Fruit fly (Drosophila melanogaster) whole organism, embryonic: Measurements from ENCODE around the gene Son.
A peak's percentile ranks its signal among the peaks of the same experiment; 100 is the strongest.

Experiments
- BEAF-32 ChIP-seq: fragments of 200-800 bp; sonication (Bioruptor generic); optimal IDR thresholded peaks from 3 replicates; lab custom pipeline; 2017; ENCODE audit warnings: missing biosample characterization, missing genetic modification characterization, mild to moderate bottlenecking, moderate library complexity, missing genetic modification reagents
- BtbVII ChIP-seq: fragments of 200-800 bp; sonication (Bioruptor generic); optimal IDR thresholded peaks from 3 replicates; lab custom pipeline; 2017; ENCODE audit warnings: missing biosample characterization, mild to moderate bottlenecking, missing genetic modification characterization
- CG10654 ChIP-seq: fragments of 200-800 bp; sonication (Bioruptor generic); optimal IDR thresholded peaks from 2 replicates; lab custom pipeline; 2016; ENCODE audit warnings: missing biosample characterization, missing genetic modification characterization
- CG11456 ChIP-seq: fragments of 200-800 bp; sonication (Bioruptor generic); IDR thresholded peaks from 3 replicates; pipeline ENCODE4 v1.3.6; 2022; ENCODE audit warnings: missing biosample characterization, missing genetic modification characterization
- CG12219 ChIP-seq: fragments of 200-800 bp; sonication (Bioruptor generic); optimal IDR thresholded peaks from 3 replicates; lab custom pipeline; 2018; ENCODE audit warnings: missing biosample characterization, mild to moderate bottlenecking, missing genetic modification characterization
- CG1233 ChIP-seq: fragments of 200-800 bp; sonication (Bioruptor generic); optimal IDR thresholded peaks from 4 replicates; lab custom pipeline; 2018; ENCODE audit warnings: missing biosample characterization, mild to moderate bottlenecking, missing genetic modification characterization
- CG14860 ChIP-seq: fragments of 200-800 bp; sonication (Bioruptor generic); IDR thresholded peaks from 3 replicates; pipeline ENCODE4 v1.3.6; 2022; ENCODE audit warnings: missing biosample characterization, missing genetic modification characterization; ENCODE audit not compliant: partially characterized antibody
- CG14965 ChIP-seq: fragments of 200-800 bp; sonication (Bioruptor generic); optimal IDR thresholded peaks from 2 replicates; lab custom pipeline; 2016; ENCODE audit warnings: missing biosample characterization, missing genetic modification characterization, borderline replicate concordance
- CG16779 ChIP-seq: fragments of 200-800 bp; sonication (Bioruptor generic); IDR thresholded peaks from 2 replicates; pipeline ENCODE4 v1.3.6; 2022; ENCODE audit warnings: missing biosample characterization, missing genetic modification characterization
- CG30431 ChIP-seq: fragments of 200-800 bp; sonication (Bioruptor generic); optimal IDR thresholded peaks from 2 replicates; lab custom pipeline; 2017; ENCODE audit warnings: missing biosample characterization, missing genetic modification characterization
- CG31388 ChIP-seq: fragments of 200-800 bp; sonication (Bioruptor generic); optimal IDR thresholded peaks from 2 replicates; lab custom pipeline; 2016; ENCODE audit warnings: missing biosample characterization, missing genetic modification characterization
- CG34422 ChIP-seq: fragments of 200-800 bp; sonication (Bioruptor generic); IDR thresholded peaks from 3 replicates; pipeline ENCODE4 v1.3.6; 2022; ENCODE audit warnings: missing biosample characterization, missing genetic modification characterization
- CG6254 ChIP-seq: fragments of 200-800 bp; sonication (Bioruptor generic); optimal IDR thresholded peaks from 3 replicates; lab custom pipeline; 2017; ENCODE audit warnings: mild to moderate bottlenecking, missing biosample characterization, missing genetic modification reagents, missing genetic modification characterization
- CG6765 ChIP-seq: fragments of 200-800 bp; sonication (Bioruptor generic); optimal IDR thresholded peaks from 3 replicates; lab custom pipeline; 2017; ENCODE audit warnings: missing biosample characterization, mild to moderate bottlenecking, missing genetic modification characterization
- CG9437 ChIP-seq: fragments of 200-800 bp; sonication (Bioruptor generic); optimal IDR thresholded peaks from 2 replicates; lab custom pipeline; 2018; ENCODE audit warnings: missing biosample characterization, mild to moderate bottlenecking, missing genetic modification characterization
- CHES-1-like ChIP-seq: fragments of 200-800 bp; sonication (Bioruptor generic); optimal IDR thresholded peaks from 2 replicates; lab custom pipeline; 2016; ENCODE audit warnings: missing biosample characterization, missing genetic modification characterization
- Camta ChIP-seq: fragments of 200-800 bp; sonication (Bioruptor generic); optimal IDR thresholded peaks from 2 replicates; lab custom pipeline; 2016; ENCODE audit warnings: missing biosample characterization, missing genetic modification characterization
- Chrac-16 ChIP-seq: fragments of 200-800 bp; sonication (Bioruptor generic); optimal IDR thresholded peaks from 3 replicates; lab custom pipeline; 2016; ENCODE audit warnings: missing biosample characterization, missing genetic modification characterization
- Doc3 ChIP-seq: fragments of 200-800 bp; sonication (Bioruptor generic); IDR thresholded peaks from 3 replicates; pipeline ENCODE4 v1.3.6; 2022; ENCODE audit warnings: missing biosample characterization, missing genetic modification characterization; ENCODE audit not compliant: partially characterized antibody
- Fer3 ChIP-seq: fragments of 200-800 bp; sonication (Bioruptor generic); optimal IDR thresholded peaks from 2 replicates; lab custom pipeline; 2018; ENCODE audit warnings: missing biosample characterization, mild to moderate bottlenecking, missing genetic modification characterization, moderate library complexity
- H2.0 ChIP-seq: fragments of 200-800 bp; sonication (Bioruptor generic); IDR thresholded peaks from 2 replicates; pipeline ENCODE4 v1.3.6; 2022; ENCODE audit warnings: missing biosample characterization, missing genetic modification characterization
- Hr3 ChIP-seq: fragments of 200-800 bp; sonication (Bioruptor generic); optimal IDR thresholded peaks from 3 replicates; lab custom pipeline; 2016; ENCODE audit warnings: missing biosample characterization, missing genetic modification characterization
- NC2α ChIP-seq: fragments of 200-800 bp; sonication (Bioruptor generic); optimal IDR thresholded peaks from 2 replicates; lab custom pipeline; 2016; ENCODE audit warnings: missing biosample characterization, missing genetic modification characterization
- PHDP ChIP-seq: fragments of 200-800 bp; sonication (Bioruptor generic); optimal IDR thresholded peaks from 3 replicates; lab custom pipeline; 2018; ENCODE audit warnings: missing biosample characterization, mild to moderate bottlenecking, missing genetic modification characterization, moderate library complexity
- Six4 ChIP-seq: fragments of 200-800 bp; sonication (Bioruptor generic); optimal IDR thresholded peaks from 2 replicates; lab custom pipeline; 2016; ENCODE audit warnings: missing biosample characterization, missing genetic modification characterization
- Sox100B ChIP-seq: fragments of 200-800 bp; sonication (Bioruptor generic); optimal IDR thresholded peaks from 3 replicates; lab custom pipeline; 2018; ENCODE audit warnings: missing biosample characterization, mild to moderate bottlenecking, missing genetic modification characterization
- Spps ChIP-seq: fragments of 200-800 bp; sonication (Bioruptor generic); optimal IDR thresholded peaks from 2 replicates; lab custom pipeline; 2018; ENCODE audit warnings: missing biosample characterization, mild to moderate bottlenecking, missing genetic modification characterization
- Taf1 ChIP-seq: fragments of 200-800 bp; sonication (Bioruptor generic); IDR thresholded peaks from 2 replicates; pipeline ENCODE4 v1.3.6; 2022; ENCODE audit warnings: missing biosample characterization, missing genetic modification characterization
- Vsx1 ChIP-seq: fragments of 200-800 bp; sonication (Bioruptor generic); optimal IDR thresholded peaks from 2 replicates; lab custom pipeline; 2017; ENCODE audit warnings: missing biosample characterization, mild to moderate bottlenecking, missing genetic modification characterization, missing genetic modification reagents
- bcd ChIP-seq: fragments of 200-800 bp; sonication (Bioruptor generic); optimal IDR thresholded peaks from 2 replicates; lab custom pipeline; 2017; ENCODE audit warnings: missing biosample characterization, mild to moderate bottlenecking, missing genetic modification characterization
- disco-r ChIP-seq: fragments of 200-800 bp; sonication (Bioruptor generic); optimal IDR thresholded peaks from 2 replicates; lab custom pipeline; 2016; ENCODE audit warnings: missing biosample characterization, missing genetic modification characterization
- exex ChIP-seq: fragments of 200-800 bp; sonication (Bioruptor generic); optimal IDR thresholded peaks from 4 replicates; lab custom pipeline; 2018; ENCODE audit warnings: missing biosample characterization, mild to moderate bottlenecking, missing genetic modification characterization, moderate library complexity
- fru ChIP-seq: fragments of >200 bp; optimal IDR thresholded peaks from 2 replicates; lab custom pipeline; 2017
- gfzf ChIP-seq: fragments of 200-800 bp; sonication (Bioruptor generic); optimal IDR thresholded peaks from 2 replicates; lab custom pipeline; 2016; ENCODE audit warnings: missing biosample characterization, mild to moderate bottlenecking, missing genetic modification characterization, moderate library complexity
- hth ChIP-seq: fragments of >200 bp; optimal IDR thresholded peaks from 2 replicates; lab custom pipeline; 2017; ENCODE audit warnings: inconsistent platforms
- kay ChIP-seq: fragments of 200-800 bp; sonication (Bioruptor generic); optimal IDR thresholded peaks from 2 replicates; lab custom pipeline; 2016; ENCODE audit warnings: missing biosample characterization, missing genetic modification characterization
- kni ChIP-seq: fragments of 200-800 bp; sonication (Bioruptor generic); optimal IDR thresholded peaks from 3 replicates; lab custom pipeline; 2017; ENCODE audit warnings: mild to moderate bottlenecking, missing biosample characterization, missing genetic modification reagents, missing genetic modification characterization
- knrl ChIP-seq: fragments of 200-800 bp; sonication (Bioruptor generic); IDR thresholded peaks from 3 replicates; pipeline ENCODE4 v1.3.6; 2022; ENCODE audit warnings: missing biosample characterization, missing genetic modification characterization; ENCODE audit not compliant: partially characterized antibody
- luna ChIP-seq: fragments of 200-800 bp; sonication (Bioruptor generic); optimal IDR thresholded peaks from 2 replicates; lab custom pipeline; 2016; ENCODE audit warnings: missing biosample characterization, missing genetic modification characterization
- mam ChIP-seq: fragments of 200-800 bp; sonication (Bioruptor generic); optimal IDR thresholded peaks from 3 replicates; lab custom pipeline; 2016; ENCODE audit warnings: missing biosample characterization, missing genetic modification characterization
- nau ChIP-seq: fragments of 200-800 bp; sonication (Bioruptor generic); optimal IDR thresholded peaks from 3 replicates; lab custom pipeline; 2017; ENCODE audit warnings: missing biosample characterization, mild to moderate bottlenecking, missing genetic modification characterization, missing genetic modification reagents
- pita ChIP-seq: fragments of 200-800 bp; sonication (Bioruptor generic); optimal IDR thresholded peaks from 2 replicates; lab custom pipeline; 2017; ENCODE audit warnings: missing biosample characterization, mild to moderate bottlenecking, missing genetic modification characterization
- ro ChIP-seq: fragments of 200-800 bp; sonication (Bioruptor generic); IDR thresholded peaks from 2 replicates; pipeline ENCODE4 v1.3.6; 2022; ENCODE audit warnings: missing biosample characterization, missing genetic modification characterization
- sima ChIP-seq: fragments of 200-800 bp; sonication (Bioruptor generic); optimal IDR thresholded peaks from 2 replicates; lab custom pipeline; 2016; ENCODE audit warnings: missing biosample characterization, missing genetic modification characterization
- slou ChIP-seq: fragments of 200-800 bp; sonication (Bioruptor generic); optimal IDR thresholded peaks from 3 replicates; lab custom pipeline; 2016; ENCODE audit warnings: missing biosample characterization, missing genetic modification characterization
- sqz ChIP-seq: fragments of 200-800 bp; sonication (Bioruptor generic); optimal IDR thresholded peaks from 3 replicates; lab custom pipeline; 2018; ENCODE audit warnings: missing biosample characterization, mild to moderate bottlenecking, missing genetic modification characterization
- stc ChIP-seq: fragments of 200-800 bp; sonication (Bioruptor generic); IDR thresholded peaks from 2 replicates; pipeline ENCODE4 v1.3.6; 2022; ENCODE audit warnings: missing biosample characterization, missing genetic modification characterization
- tup ChIP-seq: fragments of 200-800 bp; sonication (Bioruptor generic); optimal IDR thresholded peaks from 2 replicates; lab custom pipeline; 2016; ENCODE audit warnings: missing biosample characterization, mild to moderate bottlenecking, missing genetic modification characterization, moderate library complexity
- wor ChIP-seq: fragments of 200-800 bp; sonication (Bioruptor generic); IDR thresholded peaks from 2 replicates; pipeline ENCODE4 v1.3.6; 2022; ENCODE audit warnings: missing biosample characterization, missing genetic modification characterization
- zf30C ChIP-seq: fragments of 200-800 bp; sonication (Bioruptor generic); optimal IDR thresholded peaks from 3 replicates; lab custom pipeline; 2018; ENCODE audit warnings: missing biosample characterization, mild to moderate bottlenecking, missing genetic modification characterization

Son gene

dm6 chr3R:9563240-9563992, 14.4 kb upstream of the Son start, which contains the start of the genes CG9393 and Vps45 (continued):
- TF ChIP-seq pita (GFP tag; lab: Kevin White, UChicago) (no peak), CG30431 (GFP tag; lab: Kevin White, UChicago) (no peak), BEAF-32 (peak; percentile 98), PHDP (tag; lab: Kevin White, UChicago) (peak; percentile 55), disco-r (no peak), H2.0 (GFP tag; lab: Robert Waterston, UW) (no peak), BtbVII (GFP tag; lab: Kevin White, UChicago) (no peak), Spps (tag; lab: Kevin White, UChicago) (no peak), Six4 (GFP tag; lab: Kevin White, UChicago) (peak; percentile 31), nau (GFP tag; lab: Kevin White, UChicago) (no peak), Vsx1 (no peak), stc (GFP tag; lab: Robert Waterston, UW) (0 out of 2 replicates have a peak, but pooled peaks have one; percentile 49), CG9437 (GFP tag; lab: Kevin White, UChicago) (peak; percentile 42), luna (GFP tag; lab: Kevin White, UChicago) (peak; percentile 17), NC2α (GFP tag; lab: Kevin White, UChicago) (peak; percentile 29), tup (GFP tag; lab: Kevin White, UChicago) (peak; percentile 25), CG34422 (no peak; the same call in 2 of the 3 replicates), CG1233 (GFP tag; lab: Kevin White, UChicago) (peak; percentile 15), slou (GFP tag; lab: Kevin White, UChicago) (no peak), Camta (GFP tag; lab: Kevin White, UChicago) (peak; percentile 54), gfzf (GFP tag; lab: Kevin White, UChicago) (peak; percentile 27), CG6765 (no peak), bcd (GFP tag; lab: Kevin White, UChicago) (peak; percentile 55), CHES-1-like (peak; percentile 54), knrl (GFP tag; lab: Robert Waterston, UW) (peak; percentile 95), zf30C (no peak), kni (peak; percentile 59), mam (GFP tag; lab: Kevin White, UChicago) (peak; percentile 79), kay (GFP tag; lab: Kevin White, UChicago) (peak; percentile 20), CG31388 (GFP tag; lab: Kevin White, UChicago) (peak; percentile 13), wor (no peak), Taf1 (GFP tag; lab: Robert Waterston, UW) (no peak), CG16779 (GFP tag; lab: Robert Waterston, UW) (no peak), CG14965 (GFP tag; lab: Kevin White, UChicago) (no peak), CG6254 (no peak), Hr3 (peak; percentile 69), Doc3 (peak; percentile 90), CG10654 (GFP tag; lab: Kevin White, UChicago) (peak; percentile 59), exex (tag; lab: Kevin White, UChicago) (peak; percentile 46), CG11456 (GFP tag; lab: Robert Waterston, UW) (no peak), CG14860 (GFP tag; lab: Robert Waterston, UW) (peak; percentile 91), Fer3 (tag; lab: Kevin White, UChicago) (peak; percentile 41), hth (lab: Kevin White, UChicago) (no peak), Sox100B (no peak), sima (GFP tag; lab: Kevin White, UChicago) (no peak), sqz (no peak), fru (lab: Kevin White, UChicago) (no peak), CG12219 (GFP tag; lab: Kevin White, UChicago) (no peak), ro (GFP tag; lab: Robert Waterston, UW) (no peak), Chrac-16 (GFP tag; lab: Kevin White, UChicago) (peak; percentile 63)
